Worm (Caenorhabditis elegans): ENCODE data around the gene F14F3.5.

ce11 chrX:10566775-10567174, 37.7 kb upstream of the F14F3.5 start:
- TF ChIP-seq ama-1 (optimal IDR thresholded peaks at IDR 0.05) (no peak), ets-4 (tag; optimal IDR thresholded peaks at IDR 0.05) (no peak), tbx-2 (tag; optimal IDR thresholded peaks at IDR 0.05) (no peak), pqm-1 (tag; optimal IDR thresholded peaks at IDR 0.05) (no peak), ceh-30 (tag; optimal IDR thresholded peaks at IDR 0.05) (no peak), ttx-3 (tag; optimal IDR thresholded peaks at IDR 0.05) (no peak)
